Worm (Caenorhabditis elegans) whole organism, late embryonic: ENCODE results near the gene irld-48.

Experiments
- F13H6.1 ChIP-seq: sonication (generic microtip); optimal IDR thresholded peaks from 2 replicates; lab custom pipeline; 2016; ENCODE audit warnings: missing genetic modification characterization, missing compliant biosample characterization
- ceh-14 ChIP-seq: sonication (generic microtip); optimal IDR thresholded peaks from 2 replicates; lab custom pipeline; 2016; ENCODE audit warnings: missing genotype, missing genetic modification characterization, missing compliant biosample characterization
- ceh-18 ChIP-seq: sonication (generic microtip); optimal IDR thresholded peaks from 2 replicates; lab custom pipeline; 2016; ENCODE audit warnings: missing genetic modification characterization, missing compliant biosample characterization
- tbx-2 ChIP-seq: sonication (generic microtip); optimal IDR thresholded peaks from 2 replicates; lab custom pipeline; 2016; ENCODE audit warnings: missing genetic modification characterization, missing compliant biosample characterization

ce11 chrII:2922359-2922758, 33.5 kb upstream of the irld-48 start:
- TF ChIP-seq ceh-14 (tag; lab: Kevin White, UChicago), result no peak
- TF ChIP-seq ceh-18 (tag; lab: Kevin White, UChicago), result no peak
- TF ChIP-seq tbx-2 (tag; lab: Kevin White, UChicago), result no peak
- TF ChIP-seq F13H6.1 (tag; lab: Kevin White, UChicago), result no peak
